Fruit fly (Drosophila melanogaster) whole organism, embryonic: ENCODE measurements around the gene Ca-Ma2d.

Experiments used
- Ada2b ChIP-seq: fragments of 200-800 bp; sonication (Bioruptor generic); IDR thresholded peaks from 2 replicates; pipeline ENCODE4 v1.3.6; 2022; ENCODE audit warnings: missing biosample characterization, missing genetic modification characterization
- Aef1 ChIP-seq: fragments of 200-800 bp; sonication (Bioruptor generic); IDR thresholded peaks from 3 replicates; pipeline ENCODE4 v1.3.6; 2022; ENCODE audit warnings: missing biosample characterization, missing genetic modification characterization
- Atf-2 ChIP-seq: fragments of 200-800 bp; sonication (Bioruptor generic); optimal IDR thresholded peaks from 2 replicates; lab custom pipeline; 2016; ENCODE audit warnings: missing biosample characterization, missing genetic modification characterization
- CG11560 ChIP-seq: fragments of 200-800 bp; sonication (Bioruptor generic); IDR thresholded peaks from 3 replicates; pipeline ENCODE4 v1.3.6; 2022; ENCODE audit warnings: missing biosample characterization, missing genetic modification characterization
- CG12219 ChIP-seq: fragments of 200-800 bp; sonication (Bioruptor generic); optimal IDR thresholded peaks from 3 replicates; lab custom pipeline; 2018; ENCODE audit warnings: missing biosample characterization, mild to moderate bottlenecking, missing genetic modification characterization
- CG15514 ChIP-seq: fragments of 200-800 bp; sonication (Bioruptor generic); optimal IDR thresholded peaks from 3 replicates; lab custom pipeline; 2017; ENCODE audit warnings: missing biosample characterization, missing genetic modification characterization, mild to moderate bottlenecking, moderate library complexity, missing genetic modification reagents
- CG1602 ChIP-seq: fragments of 200-800 bp; sonication (Bioruptor generic); optimal IDR thresholded peaks from 3 replicates; lab custom pipeline; 2016; ENCODE audit warnings: missing biosample characterization, missing genetic modification characterization
- CG16779 ChIP-seq: fragments of 200-800 bp; sonication (Bioruptor generic); IDR thresholded peaks from 2 replicates; pipeline ENCODE4 v1.3.6; 2022; ENCODE audit warnings: missing biosample characterization, missing genetic modification characterization
- CG16815 ChIP-seq: fragments of 200-800 bp; sonication (Bioruptor generic); optimal IDR thresholded peaks from 3 replicates; lab custom pipeline; 2017; ENCODE audit warnings: missing biosample characterization, mild to moderate bottlenecking, missing genetic modification characterization
- CG17186 ChIP-seq: fragments of 200-800 bp; sonication (Bioruptor generic); optimal IDR thresholded peaks from 3 replicates; lab custom pipeline; 2017; ENCODE audit warnings: missing biosample characterization, missing genetic modification reagents, missing genetic modification characterization
- CG1792 ChIP-seq: fragments of 200-800 bp; sonication (Bioruptor generic); optimal IDR thresholded peaks from 2 replicates; lab custom pipeline; 2016; ENCODE audit warnings: missing biosample characterization, missing genetic modification characterization
- CG2712 ChIP-seq: fragments of 200-800 bp; optimal IDR thresholded peaks from 3 replicates; lab custom pipeline; 2019; ENCODE audit warnings: missing biosample characterization, mild to moderate bottlenecking, missing genetic modification characterization, moderate library complexity
- CG31365 ChIP-seq: fragments of 200-800 bp; sonication (Bioruptor generic); optimal IDR thresholded peaks from 2 replicates; lab custom pipeline; 2018; ENCODE audit warnings: missing biosample characterization, mild to moderate bottlenecking, missing genetic modification characterization
- CG31441 ChIP-seq: fragments of 200-800 bp; sonication (Bioruptor generic); IDR thresholded peaks from 2 replicates; pipeline ENCODE4 v1.3.6; 2022; ENCODE audit warnings: missing biosample characterization, missing genetic modification characterization
- CG3163 ChIP-seq: fragments of 200-800 bp; sonication (Bioruptor generic); optimal IDR thresholded peaks from 3 replicates; lab custom pipeline; 2016; ENCODE audit warnings: missing biosample characterization, missing genetic modification characterization
- CG33557 ChIP-seq: fragments of 200-800 bp; sonication (Bioruptor generic); optimal IDR thresholded peaks from 2 replicates; lab custom pipeline; 2019; ENCODE audit warnings: missing biosample characterization, mild to moderate bottlenecking, missing genetic modification characterization, moderate library complexity
- CG4360 ChIP-seq: fragments of 200-800 bp; sonication (Bioruptor generic); IDR thresholded peaks from 2 replicates; pipeline ENCODE4 v1.3.6; 2022; ENCODE audit warnings: missing biosample characterization, missing genetic modification characterization
- CG4707 ChIP-seq: fragments of 200-800 bp; sonication (Bioruptor generic); optimal IDR thresholded peaks from 2 replicates; lab custom pipeline; 2018; ENCODE audit warnings: missing biosample characterization, mild to moderate bottlenecking, missing genetic modification characterization, moderate library complexity
- CG4820 ChIP-seq: fragments of 200-800 bp; sonication (Bioruptor generic); optimal IDR thresholded peaks from 3 replicates; lab custom pipeline; 2016; ENCODE audit warnings: missing biosample characterization, missing genetic modification characterization
- CG5953 ChIP-seq: fragments of 200-800 bp; sonication (Bioruptor generic); IDR thresholded peaks from 2 replicates; pipeline ENCODE4 v1.3.6; 2022; ENCODE audit warnings: missing biosample characterization, missing genetic modification characterization
- CG6683 ChIP-seq: fragments of 200-800 bp; sonication (Bioruptor generic); optimal IDR thresholded peaks from 2 replicates; lab custom pipeline; 2017; ENCODE audit warnings: missing biosample characterization, mild to moderate bottlenecking, missing genetic modification characterization, missing genetic modification reagents
- CG7987 ChIP-seq: fragments of 200-800 bp; sonication (Bioruptor generic); optimal IDR thresholded peaks from 2 replicates; lab custom pipeline; 2018; ENCODE audit warnings: missing biosample characterization, mild to moderate bottlenecking, missing genetic modification characterization, moderate library complexity
- CG9876 ChIP-seq: fragments of 200-800 bp; sonication (Bioruptor generic); optimal IDR thresholded peaks from 2 replicates; lab custom pipeline; 2016; ENCODE audit warnings: missing biosample characterization, missing genetic modification characterization
- Deaf1 ChIP-seq: fragments of 200-800 bp; optimal IDR thresholded peaks from 3 replicates; lab custom pipeline; 2019; ENCODE audit warnings: missing biosample characterization, mild to moderate bottlenecking, missing genetic modification characterization, moderate library complexity
- Doc2 ChIP-seq: fragments of 200-800 bp; sonication (Bioruptor generic); IDR thresholded peaks from 2 replicates; pipeline ENCODE4 v1.3.6; 2022; ENCODE audit warnings: missing biosample characterization, missing genetic modification characterization
- Dp ChIP-seq: fragments of 200-800 bp; sonication (Bioruptor generic); optimal IDR thresholded peaks from 2 replicates; lab custom pipeline; 2018; ENCODE audit warnings: missing biosample characterization, mild to moderate bottlenecking, missing genetic modification characterization, moderate library complexity
- HLH3B ChIP-seq: fragments of 200-800 bp; sonication (Bioruptor generic); IDR thresholded peaks from 2 replicates; pipeline ENCODE4 v1.3.6; 2022; ENCODE audit warnings: missing biosample characterization, missing genetic modification characterization
- Hsf ChIP-seq: fragments of 200-800 bp; sonication (Bioruptor generic); optimal IDR thresholded peaks from 3 replicates; lab custom pipeline; 2016; ENCODE audit warnings: missing biosample characterization, missing genetic modification characterization
- Med ChIP-seq: fragments of 200-800 bp; sonication (Bioruptor generic); peaks from one replicate; lab custom pipeline; 2016; ENCODE audit warnings: missing biosample characterization, missing genetic modification characterization, mild to moderate bottlenecking, inconsistent platforms, moderate library complexity
- NC2α ChIP-seq: fragments of 200-800 bp; sonication (Bioruptor generic); optimal IDR thresholded peaks from 2 replicates; lab custom pipeline; 2016; ENCODE audit warnings: missing biosample characterization, missing genetic modification characterization
- Nf-YA ChIP-seq: fragments of 200-800 bp; sonication (Bioruptor generic); IDR thresholded peaks from 2 replicates; pipeline ENCODE4 v1.3.6; 2022; ENCODE audit warnings: missing biosample characterization, missing genetic modification characterization
- Pdp1 ChIP-seq, 2 experiments: fragments of 200-800 bp; sonication (Bioruptor generic); optimal IDR thresholded peaks; 3 replicates each; lab custom pipeline; 2016; ENCODE audit warnings: missing biosample characterization in 2 of 2, missing genetic modification characterization in 2 of 2, mild to moderate bottlenecking in 1 of 2, moderate library complexity in 1 of 2
- Rfx ChIP-seq: fragments of 200-800 bp; sonication (Bioruptor generic); IDR thresholded peaks from 2 replicates; pipeline ENCODE4 v1.3.6; 2022; ENCODE audit warnings: missing biosample characterization, missing genetic modification characterization
- Side ChIP-seq: fragments of 200-800 bp; sonication (Bioruptor generic); optimal IDR thresholded peaks from 2 replicates; lab custom pipeline; 2016; ENCODE audit warnings: missing biosample characterization, missing genetic modification characterization
- crol ChIP-seq: fragments of 200-800 bp; sonication (Bioruptor generic); IDR thresholded peaks from 2 replicates; pipeline ENCODE4 v1.3.6; 2022; ENCODE audit warnings: missing biosample characterization, missing genetic modification characterization
- fd102C ChIP-seq: fragments of 200-800 bp; sonication (Bioruptor generic); optimal IDR thresholded peaks from 2 replicates; lab custom pipeline; 2018; ENCODE audit warnings: missing biosample characterization, mild to moderate bottlenecking, missing genetic modification characterization, moderate library complexity
- hb ChIP-seq: fragments of 200-800 bp; sonication (Bioruptor generic); IDR thresholded peaks from 3 replicates; pipeline ENCODE4 v1.3.6; 2022; ENCODE audit warnings: missing biosample characterization, missing genetic modification characterization; ENCODE audit not compliant: partially characterized antibody
- hbn ChIP-seq: fragments of 200-800 bp; sonication (Bioruptor generic); IDR thresholded peaks from 2 replicates; pipeline ENCODE4 v1.3.6; 2022; ENCODE audit warnings: missing biosample characterization, missing genetic modification characterization; ENCODE audit not compliant: partially characterized antibody
- kay ChIP-seq: fragments of 200-800 bp; sonication (Bioruptor generic); optimal IDR thresholded peaks from 2 replicates; lab custom pipeline; 2016; ENCODE audit warnings: missing biosample characterization, missing genetic modification characterization
- lola ChIP-seq, 3 experiments: fragments of >200 bp in 2 of 3; fragments of 200-800 bp in 1 of 3; sonication (Bioruptor generic) in 1 of 3; optimal IDR thresholded peaks; 2 replicates each; lab custom pipeline; 2017 to 2019; ENCODE audit warnings: missing biosample characterization in 3 of 3, missing genetic modification characterization in 3 of 3, mild to moderate bottlenecking in 1 of 3, moderate library complexity in 1 of 3
- lov ChIP-seq, 2 experiments: fragments of 200-800 bp in 1 of 2; fragments of >200 bp in 1 of 2; sonication (Bioruptor generic) in 1 of 2; IDR thresholded peaks in 1 of 2; optimal IDR thresholded peaks in 1 of 2; 2 replicates in 1 of 2; 3 replicates in 1 of 2; pipeline versions ENCODE4 v1.3.6 to Lab custom; 2017 to 2022; ENCODE audit warnings: missing biosample characterization in 1 of 2, missing genetic modification characterization in 1 of 2
- odd ChIP-seq: fragments of 200-800 bp; sonication (Bioruptor generic); optimal IDR thresholded peaks from 2 replicates; lab custom pipeline; 2017; ENCODE audit warnings: missing biosample characterization, mild to moderate bottlenecking, missing genetic modification characterization
- pb ChIP-seq: fragments of 200-800 bp; sonication (Bioruptor generic); optimal IDR thresholded peaks from 3 replicates; lab custom pipeline; 2016; ENCODE audit warnings: missing biosample characterization, missing genetic modification characterization
- pfk ChIP-seq: fragments of 200-800 bp; sonication (Bioruptor generic); optimal IDR thresholded peaks from 2 replicates; lab custom pipeline; 2018; ENCODE audit warnings: missing biosample characterization, mild to moderate bottlenecking, missing genetic modification characterization, moderate library complexity
- slou ChIP-seq: fragments of 200-800 bp; sonication (Bioruptor generic); optimal IDR thresholded peaks from 3 replicates; lab custom pipeline; 2016; ENCODE audit warnings: missing biosample characterization, missing genetic modification characterization
- sob ChIP-seq: fragments of 200-800 bp; sonication (Bioruptor generic); IDR thresholded peaks from 2 replicates; pipeline ENCODE4 v1.3.6; 2022; ENCODE audit warnings: missing biosample characterization, missing genetic modification characterization
- ttk ChIP-seq: fragments of 200-800 bp; sonication (Bioruptor generic); IDR thresholded peaks from 2 replicates; pipeline ENCODE4 v2.1.2; 2022; ENCODE audit warnings: missing biosample characterization, missing genetic modification characterization
- zen2 ChIP-seq: fragments of 200-800 bp; sonication (Bioruptor generic); IDR thresholded peaks from 3 replicates; pipeline ENCODE4 v1.3.6; 2022; ENCODE audit warnings: missing biosample characterization, missing genetic modification characterization; ENCODE audit not compliant: partially characterized antibody

The Ca-Ma2d gene

dm6 chr2L:16278842-16279241 is 47.6 kb downstream of the Ca-Ma2d start:
- TF ChIP-seq CG16815 (GFP tag; lab: Kevin White, UChicago) (no peak), crol (peak; percentile 71), pb (GFP tag; lab: Kevin White, UChicago) (no peak), pfk (GFP tag; lab: Kevin White, UChicago) (peak; percentile 27), CG16779 (0 out of 2 replicates have a peak, but pooled peaks have one; percentile 18), Med (peak; percentile 54), Deaf1 (peak; percentile 18), CG2712 (tag; lab: Kevin White, UChicago) (no peak), hb (GFP tag; lab: Robert Waterston, UW) (peak; percentile 21; the same call in 1 of the 3 replicates), CG4707 (GFP tag; lab: Kevin White, UChicago) (no peak), CG5953 (GFP tag; lab: Robert Waterston, UW) (0 out of 2 replicates have a peak, but pooled peaks have one; percentile 6)

dm6 chr2L:16279774-16280252 is 48.5 kb downstream of the Ca-Ma2d start:
- peak; percentile 55; the same call in 1 of the 2 replicates for TF ChIP-seq sob (GFP tag; lab: Robert Waterston, UW)
- peak; percentile 68 for TF ChIP-seq CG17186
- peak; percentile 51 for TF ChIP-seq CG31365
- peak in 1 of 3 experiments; percentile 94 for TF ChIP-seq lola (GFP tag; optimal IDR thresholded peaks at IDR 0.05; lab: Kevin White, UChicago)
- peak; percentile 97 for TF ChIP-seq CG31441 (GFP tag; lab: Robert Waterston, UW)
- peak; percentile 91 for TF ChIP-seq CG12219
- peak; percentile 56; the same call in 1 of the 2 replicates for TF ChIP-seq Doc2
- TF ChIP-seq CG9876: peak; percentile 19
- TF ChIP-seq kay (GFP tag; lab: Kevin White, UChicago): peak; percentile 85
- peak; percentile 57 for TF ChIP-seq CG1792 (GFP tag; lab: Kevin White, UChicago)
- TF ChIP-seq Side (GFP tag; lab: Kevin White, UChicago): peak; percentile 83
- TF ChIP-seq lov (optimal IDR thresholded peaks at IDR 0.05; lab: Kevin White, UChicago): no peak
- TF ChIP-seq lov (GFP tag; IDR thresholded peaks at IDR 0.05; lab: Robert Waterston, UW): no peak; the same call in 2 of the 3 replicates
- no peak for TF ChIP-seq fd102C
- peak; percentile 86 for TF ChIP-seq Atf-2 (GFP tag; lab: Kevin White, UChicago)
- peak; percentile 86 to 91 for TF ChIP-seq Pdp1 (GFP tag; optimal IDR thresholded peaks at IDR 0.05; lab: Kevin White, UChicago)
- peak; percentile 92 for TF ChIP-seq CG4820 (GFP tag; lab: Kevin White, UChicago)
- peak; percentile 72 for TF ChIP-seq CG6683 (GFP tag; lab: Kevin White, UChicago)
- TF ChIP-seq Rfx (GFP tag; lab: Robert Waterston, UW): peak; percentile 59
- peak; percentile 92 for TF ChIP-seq odd (GFP tag; lab: Kevin White, UChicago)
- peak; percentile 76 for TF ChIP-seq CG33557 (GFP tag; lab: Kevin White, UChicago)
- TF ChIP-seq CG3163: peak; percentile 46
- peak; percentile 76 for TF ChIP-seq ttk (GFP tag; lab: Robert Waterston, UW)
- peak; percentile 71 for TF ChIP-seq CG4360 (GFP tag; lab: Robert Waterston, UW)
- no peak for TF ChIP-seq zen2 (GFP tag; lab: Robert Waterston, UW)
- peak; percentile 75 for TF ChIP-seq CG4707 (GFP tag; lab: Kevin White, UChicago)
- no peak for TF ChIP-seq Dp (GFP tag; lab: Kevin White, UChicago)
- TF ChIP-seq CG15514 (GFP tag; lab: Kevin White, UChicago): peak; percentile 52
- TF ChIP-seq hbn (GFP tag; lab: Robert Waterston, UW): no peak
- peak; percentile 92 for TF ChIP-seq CG1602
- TF ChIP-seq HLH3B: peak; percentile 83
- TF ChIP-seq CG7987 (GFP tag; lab: Kevin White, UChicago): peak; percentile 74
- peak; percentile 72 for TF ChIP-seq NC2α (GFP tag; lab: Kevin White, UChicago)
- TF ChIP-seq Hsf (GFP tag; lab: Kevin White, UChicago): peak; percentile 92
- peak; percentile 56; the same call in 2 of the 3 replicates for TF ChIP-seq Aef1 (GFP tag; lab: Robert Waterston, UW)
- TF ChIP-seq Ada2b (GFP tag; lab: Robert Waterston, UW): peak; percentile 66
- TF ChIP-seq Nf-YA: 0 out of 2 replicates have a peak, but pooled peaks have one; percentile 12
- TF ChIP-seq CG11560 (tag; lab: Robert Waterston, UW): peak; percentile 27; the same call in 1 of the 3 replicates
- peak; percentile 80 for TF ChIP-seq slou (GFP tag; lab: Kevin White, UChicago)
